Worm (Caenorhabditis elegans) whole organism, late embryonic: ENCODE data around the gene C13F10.5.

Experiments used
- C08G9.2 ChIP-seq: sonication (generic microtip); optimal IDR thresholded peaks from 2 replicates; lab custom pipeline; 2016; ENCODE audit warnings: mild to moderate bottlenecking, missing genetic modification characterization, moderate library complexity, missing compliant biosample characterization
- C38D4.7 ChIP-seq: fragments of 200-800 bp; sonication (Bioruptor generic); optimal IDR thresholded peaks from 2 replicates; lab custom pipeline; 2018; ENCODE audit warnings: mild to moderate bottlenecking, missing genetic modification characterization, moderate library complexity, missing compliant biosample characterization
- K02D7.2 ChIP-seq: sonication (generic microtip); optimal IDR thresholded peaks from 2 replicates; lab custom pipeline; 2017; ENCODE audit warnings: mild to moderate bottlenecking, missing genetic modification characterization, missing compliant biosample characterization
- K09A11.1 ChIP-seq: sonication (generic microtip); optimal IDR thresholded peaks from 2 replicates; lab custom pipeline; 2017; ENCODE audit warnings: antibody characterized with exemption, mild to moderate bottlenecking, missing genetic modification characterization, missing compliant biosample characterization; ENCODE audit not compliant: insufficient read depth
- T23F11.4 ChIP-seq: fragments of 200-800 bp; sonication (Bioruptor generic); optimal IDR thresholded peaks from 2 replicates; lab custom pipeline; 2018; ENCODE audit warnings: mild to moderate bottlenecking, missing genetic modification characterization, missing compliant biosample characterization
- Y22D7AL.16 ChIP-seq: sonication (generic microtip); optimal IDR thresholded peaks from 2 replicates; lab custom pipeline; 2016; ENCODE audit warnings: missing genetic modification characterization, missing compliant biosample characterization
- ahr-1 ChIP-seq: sonication (generic microtip); optimal IDR thresholded peaks from 2 replicates; lab custom pipeline; 2016; ENCODE audit warnings: missing genetic modification characterization, missing compliant biosample characterization
- ama-1 ChIP-seq: fragments of 150-350 bp; optimal IDR thresholded peaks from 2 replicates; lab custom pipeline; 2014
- ceh-18 ChIP-seq: sonication (generic microtip); optimal IDR thresholded peaks from 2 replicates; lab custom pipeline; 2016; ENCODE audit warnings: missing genetic modification characterization, missing compliant biosample characterization
- ceh-19 ChIP-seq: fragments of 200-800 bp; sonication (Bioruptor generic); optimal IDR thresholded peaks from 2 replicates; lab custom pipeline; 2018; ENCODE audit warnings: mild to moderate bottlenecking, missing genetic modification characterization, missing compliant biosample characterization
- ceh-2 ChIP-seq: sonication (generic microtip); optimal IDR thresholded peaks from 2 replicates; lab custom pipeline; 2016; ENCODE audit warnings: missing genotype, missing genetic modification characterization, missing compliant biosample characterization
- ceh-22 ChIP-seq: sonication (generic microtip); optimal IDR thresholded peaks from 2 replicates; lab custom pipeline; 2017; ENCODE audit warnings: missing biosample characterization, missing genetic modification characterization
- ceh-30 ChIP-seq: fragments of 150-350 bp; optimal IDR thresholded peaks from 2 replicates; lab custom pipeline; 2014; ENCODE audit warnings: missing biosample characterization, missing genetic modification characterization
- ceh-45 ChIP-seq: fragments of 200-800 bp; sonication (Bioruptor generic); IDR thresholded peaks from 2 replicates; pipeline ENCODE4 v1.3.6; 2022; ENCODE audit warnings: missing genetic modification reagents, missing genetic modification characterization, missing compliant biosample characterization
- ceh-48 ChIP-seq: sonication (generic microtip); optimal IDR thresholded peaks from 2 replicates; lab custom pipeline; 2016; ENCODE audit warnings: missing genetic modification characterization, inconsistent platforms, missing compliant biosample characterization
- ceh-9 ChIP-seq: sonication (generic microtip); optimal IDR thresholded peaks from 2 replicates; lab custom pipeline; 2016; ENCODE audit warnings: mild to moderate bottlenecking, missing genetic modification characterization, inconsistent platforms, missing compliant biosample characterization
- che-1 ChIP-seq: sonication (generic microtip); optimal IDR thresholded peaks from 2 replicates; lab custom pipeline; 2016; ENCODE audit warnings: mild to moderate bottlenecking, missing genetic modification characterization, missing compliant biosample characterization
- elt-2 ChIP-seq: sonication (generic microtip); optimal IDR thresholded peaks from 2 replicates; lab custom pipeline; 2016; ENCODE audit warnings: missing genetic modification reagents, missing genetic modification characterization, missing compliant biosample characterization
- elt-4 ChIP-seq: sonication (generic microtip); optimal IDR thresholded peaks from 2 replicates; lab custom pipeline; 2016; ENCODE audit warnings: missing genetic modification characterization, missing compliant biosample characterization
- ets-4 ChIP-seq: sonication (generic microtip); optimal IDR thresholded peaks from 2 replicates; lab custom pipeline; 2016; ENCODE audit warnings: missing genetic modification characterization, missing compliant biosample characterization
- eyg-1 ChIP-seq: sonication (generic microtip); optimal IDR thresholded peaks from 2 replicates; lab custom pipeline; 2016; ENCODE audit warnings: missing genotype, missing genetic modification characterization, missing compliant biosample characterization
- fax-1 ChIP-seq: sonication (generic microtip); optimal IDR thresholded peaks from 2 replicates; lab custom pipeline; 2016; ENCODE audit warnings: missing genotype, missing genetic modification characterization, missing compliant biosample characterization
- fkh-10 ChIP-seq: fragments of 150-350 bp; optimal IDR thresholded peaks from 2 replicates; lab custom pipeline; 2014; ENCODE audit warnings: missing biosample characterization, missing genetic modification reagents, missing genetic modification characterization
- hlh-15 ChIP-seq: sonication (generic microtip); optimal IDR thresholded peaks from 2 replicates; lab custom pipeline; 2016; ENCODE audit warnings: missing genetic modification characterization, missing compliant biosample characterization
- hlh-30 ChIP-seq: sonication (generic microtip); optimal IDR thresholded peaks from 2 replicates; lab custom pipeline; 2017; ENCODE audit warnings: antibody characterized with exemption, missing genetic modification characterization, missing compliant biosample characterization; ENCODE audit not compliant: insufficient read depth
- hlh-8 ChIP-seq: sonication (generic microtip); optimal IDR thresholded peaks from 2 replicates; lab custom pipeline; 2016; ENCODE audit warnings: missing genotype, missing genetic modification characterization, missing compliant biosample characterization
- lim-6 ChIP-seq: sonication (generic microtip); optimal IDR thresholded peaks from 2 replicates; lab custom pipeline; 2016; ENCODE audit warnings: missing genetic modification characterization, missing compliant biosample characterization
- lin-11 ChIP-seq: fragments of 200-800 bp; sonication (Bioruptor generic); optimal IDR thresholded peaks from 2 replicates; lab custom pipeline; 2018; ENCODE audit warnings: mild to moderate bottlenecking, missing genetic modification characterization, missing compliant biosample characterization
- madf-2 ChIP-seq: sonication (generic microtip); optimal IDR thresholded peaks from 2 replicates; lab custom pipeline; 2017; ENCODE audit warnings: missing genetic modification characterization, missing compliant biosample characterization
- nfya-1 ChIP-seq: sonication (generic microtip); optimal IDR thresholded peaks from 2 replicates; lab custom pipeline; 2017; ENCODE audit warnings: missing genetic modification characterization, mild to moderate bottlenecking, missing compliant biosample characterization, antibody characterized with exemption, moderate library complexity
- nhr-11 ChIP-seq: fragments of 150-350 bp; optimal IDR thresholded peaks from 2 replicates; lab custom pipeline; 2014; ENCODE audit warnings: missing biosample characterization, missing genetic modification characterization
- nhr-232 ChIP-seq: sonication (generic microtip); optimal IDR thresholded peaks from 2 replicates; lab custom pipeline; 2016; ENCODE audit warnings: missing genetic modification characterization, missing compliant biosample characterization
- npax-4 ChIP-seq: sonication (generic microtip); optimal IDR thresholded peaks from 2 replicates; lab custom pipeline; 2016; ENCODE audit warnings: missing genetic modification characterization, missing compliant biosample characterization
- odd-2 ChIP-seq: sonication (generic microtip); optimal IDR thresholded peaks from 2 replicates; lab custom pipeline; 2017; ENCODE audit warnings: antibody characterized with exemption, mild to moderate bottlenecking, missing genetic modification characterization, missing compliant biosample characterization
- pag-3 ChIP-seq: sonication (generic microtip); optimal IDR thresholded peaks from 2 replicates; lab custom pipeline; 2016; ENCODE audit warnings: missing compliant biosample characterization, missing genetic modification characterization, borderline replicate concordance
- pat-9 ChIP-seq: fragments of 200-800 bp; sonication (Bioruptor generic); optimal IDR thresholded peaks from 2 replicates; lab custom pipeline; 2018; ENCODE audit warnings: mild to moderate bottlenecking, missing genetic modification characterization, moderate library complexity, missing compliant biosample characterization
- pqm-1 ChIP-seq: sonication (generic microtip); optimal IDR thresholded peaks from 2 replicates; lab custom pipeline; 2016; ENCODE audit warnings: missing genetic modification characterization, missing compliant biosample characterization
- pros-1 ChIP-seq: fragments of 150-350 bp; optimal IDR thresholded peaks from 2 replicates; lab custom pipeline; 2014; ENCODE audit warnings: missing biosample characterization, missing genetic modification reagents, missing genetic modification characterization
- ref-2 ChIP-seq: sonication (generic microtip); optimal IDR thresholded peaks from 2 replicates; lab custom pipeline; 2016; ENCODE audit warnings: missing genetic modification characterization, missing compliant biosample characterization
- rnt-1 ChIP-seq: sonication (generic microtip); optimal IDR thresholded peaks from 2 replicates; lab custom pipeline; 2016; ENCODE audit warnings: missing genetic modification characterization, missing compliant biosample characterization
- sox-2 ChIP-seq: fragments of 200-800 bp; sonication (Bioruptor generic); IDR thresholded peaks from 2 replicates; pipeline ENCODE4 v1.3.6; 2022; ENCODE audit warnings: missing genetic modification reagents, missing genetic modification characterization, missing compliant biosample characterization
- sox-4 ChIP-seq: sonication (generic microtip); optimal IDR thresholded peaks from 2 replicates; lab custom pipeline; 2017; ENCODE audit warnings: mild to moderate bottlenecking, missing genetic modification characterization, inconsistent platforms, missing compliant biosample characterization
- tbx-2 ChIP-seq: sonication (generic microtip); optimal IDR thresholded peaks from 2 replicates; lab custom pipeline; 2016; ENCODE audit warnings: missing genetic modification characterization, missing compliant biosample characterization
- unc-86 ChIP-seq: sonication (generic microtip); optimal IDR thresholded peaks from 2 replicates; lab custom pipeline; 2016; ENCODE audit warnings: missing genetic modification characterization, missing compliant biosample characterization
- ztf-16 ChIP-seq: sonication (generic microtip); optimal IDR thresholded peaks from 2 replicates; lab custom pipeline; 2017; ENCODE audit warnings: missing genetic modification characterization, missing compliant biosample characterization

C13F10.5 gene

ce11 chrV:7230847-7231246 lies 12.0 kb upstream of the C13F10.5 start, which contains the start of the genes gei-6 and krr-1 (continued):
- TF ChIP-seq npax-4 (tag; lab: Kevin White, UChicago) (peak; percentile 59), ceh-18 (tag; lab: Kevin White, UChicago) (no peak), lin-11 (tag; lab: Kevin White, UChicago) (peak; percentile 74), fax-1 (peak; percentile 78), hlh-15 (tag; lab: Kevin White, UChicago) (peak; percentile 63), pag-3 (tag; lab: Kevin White, UChicago) (no peak), nhr-11 (tag; lab: Kevin White, UChicago) (no peak), ceh-45 (GFP tag; lab: Robert Waterston, UW) (peak; percentile 55; the same call in 1 of the 2 replicates), C08G9.2 (tag; lab: Kevin White, UChicago) (peak; percentile 71), nfya-1 (peak; percentile 85), fkh-10 (GFP tag; lab: Kevin White, UChicago) (peak; percentile 25), pros-1 (tag; lab: Kevin White, UChicago) (no peak), nhr-232 (tag; lab: Kevin White, UChicago) (peak; percentile 60), tbx-2 (peak; percentile 89), eyg-1 (tag; lab: Kevin White, UChicago) (peak; percentile 68), rnt-1 (tag; lab: Kevin White, UChicago) (peak; percentile 58), ceh-9 (tag; lab: Kevin White, UChicago) (peak; percentile 16), madf-2 (peak; percentile 77), ceh-2 (tag; lab: Kevin White, UChicago) (peak; percentile 61), pat-9 (peak; percentile 91), odd-2 (tag; lab: Kevin White, UChicago) (peak; percentile 87), sox-2 (GFP tag; lab: Robert Waterston, UW) (peak; percentile 81), K02D7.2 (tag; lab: Kevin White, UChicago) (peak; percentile 82), ceh-19 (peak; percentile 83), ahr-1 (peak; percentile 86), ztf-16 (tag; lab: Kevin White, UChicago) (peak; percentile 87), C38D4.7 (peak; percentile 79), K09A11.1 (peak; percentile 93), sox-4 (tag; lab: Kevin White, UChicago) (peak; percentile 86), ceh-48 (tag; lab: Kevin White, UChicago) (peak; percentile 74), pqm-1 (tag; lab: Kevin White, UChicago) (peak; percentile 58), hlh-30 (tag; lab: Kevin White, UChicago) (no peak), T23F11.4 (GFP tag; lab: Kevin White, UChicago) (peak; percentile 35), che-1 (tag; lab: Kevin White, UChicago) (peak; percentile 81), ets-4 (no peak), ceh-30 (tag; lab: Kevin White, UChicago) (no peak), elt-2 (peak; percentile 95)

- peak; percentile 63 for TF ChIP-seq ama-1
- TF ChIP-seq hlh-8 (tag; lab: Kevin White, UChicago), result no peak
Measured at ce11 chrV:7225894-7226293, 7.0 kb upstream of the C13F10.5 start.

- TF ChIP-seq ztf-16 (tag; lab: Kevin White, UChicago) (no peak), ceh-48 (tag; lab: Kevin White, UChicago) (no peak), eyg-1 (tag; lab: Kevin White, UChicago) (no peak), Y22D7AL.16 (tag; lab: Kevin White, UChicago) (no peak), ceh-22 (tag; lab: Kevin White, UChicago) (no peak), K02D7.2 (tag; lab: Kevin White, UChicago) (no peak), pat-9 (no peak), ref-2 (tag; lab: Kevin White, UChicago) (no peak), elt-4 (tag; lab: Kevin White, UChicago) (no peak), ceh-18 (tag; lab: Kevin White, UChicago) (no peak), lim-6 (tag; lab: Kevin White, UChicago) (no peak), nhr-232 (tag; lab: Kevin White, UChicago) (no peak), unc-86 (tag; lab: Kevin White, UChicago) (no peak), nhr-11 (tag; lab: Kevin White, UChicago) (no peak)
Measured at ce11 chrV:7224947-7225346, 6.1 kb upstream of the C13F10.5 start, which contains the start of gene fkb-3. Gene fkb-3, plus strand, starts transcription at chrV:7225223.
